Worm (Caenorhabditis elegans) whole organism, late embryonic: ENCODE measurements around the gene arid-1.

Experiments
- F13H6.1 ChIP-seq: sonication (generic microtip); optimal IDR thresholded peaks from 2 replicates; lab custom pipeline; 2016; ENCODE audit warnings: missing genetic modification characterization, missing compliant biosample characterization
- K02D7.2 ChIP-seq: sonication (generic microtip); optimal IDR thresholded peaks from 2 replicates; lab custom pipeline; 2017; ENCODE audit warnings: mild to moderate bottlenecking, missing genetic modification characterization, missing compliant biosample characterization
- Y22D7AL.16 ChIP-seq: sonication (generic microtip); optimal IDR thresholded peaks from 2 replicates; lab custom pipeline; 2016; ENCODE audit warnings: missing genetic modification characterization, missing compliant biosample characterization
- ahr-1 ChIP-seq: sonication (generic microtip); optimal IDR thresholded peaks from 2 replicates; lab custom pipeline; 2016; ENCODE audit warnings: missing genetic modification characterization, missing compliant biosample characterization
- ama-1 ChIP-seq: fragments of 150-350 bp; optimal IDR thresholded peaks from 2 replicates; lab custom pipeline; 2014
- ceh-2 ChIP-seq: sonication (generic microtip); optimal IDR thresholded peaks from 2 replicates; lab custom pipeline; 2016; ENCODE audit warnings: missing genotype, missing genetic modification characterization, missing compliant biosample characterization
- ceh-31 ChIP-seq: sonication (generic microtip); optimal IDR thresholded peaks from 2 replicates; lab custom pipeline; 2016; ENCODE audit warnings: missing genetic modification characterization, missing compliant biosample characterization
- ceh-34 ChIP-seq: sonication (generic microtip); optimal IDR thresholded peaks from 2 replicates; lab custom pipeline; 2016; ENCODE audit warnings: mild to moderate bottlenecking, missing genetic modification characterization, missing compliant biosample characterization
- ceh-48 ChIP-seq: sonication (generic microtip); optimal IDR thresholded peaks from 2 replicates; lab custom pipeline; 2016; ENCODE audit warnings: missing genetic modification characterization, inconsistent platforms, missing compliant biosample characterization
- ceh-6 ChIP-seq: fragments of 200-800 bp; sonication (Bioruptor generic); optimal IDR thresholded peaks from 2 replicates; lab custom pipeline; 2018; ENCODE audit warnings: mild to moderate bottlenecking, missing genetic modification characterization, missing compliant biosample characterization
- che-1 ChIP-seq: sonication (generic microtip); optimal IDR thresholded peaks from 2 replicates; lab custom pipeline; 2016; ENCODE audit warnings: mild to moderate bottlenecking, missing genetic modification characterization, missing compliant biosample characterization
- dve-1 ChIP-seq: sonication (generic microtip); optimal IDR thresholded peaks from 2 replicates; lab custom pipeline; 2017; ENCODE audit warnings: antibody characterized with exemption, mild to moderate bottlenecking, missing genetic modification characterization, missing compliant biosample characterization
- ets-4 ChIP-seq: sonication (generic microtip); optimal IDR thresholded peaks from 2 replicates; lab custom pipeline; 2016; ENCODE audit warnings: missing genetic modification characterization, missing compliant biosample characterization
- gmeb-2 ChIP-seq: sonication (generic microtip); optimal IDR thresholded peaks from 2 replicates; lab custom pipeline; 2016; ENCODE audit warnings: missing genetic modification characterization, inconsistent platforms, missing compliant biosample characterization
- hlh-15 ChIP-seq: sonication (generic microtip); optimal IDR thresholded peaks from 2 replicates; lab custom pipeline; 2016; ENCODE audit warnings: missing genetic modification characterization, missing compliant biosample characterization
- hlh-6 ChIP-seq: sonication (generic microtip); optimal IDR thresholded peaks from 2 replicates; lab custom pipeline; 2016; ENCODE audit warnings: missing genotype, missing genetic modification characterization, missing compliant biosample characterization
- mec-3 ChIP-seq: sonication (generic microtip); optimal IDR thresholded peaks from 2 replicates; lab custom pipeline; 2016; ENCODE audit warnings: borderline replicate concordance, missing genetic modification characterization, missing compliant biosample characterization
- nfya-1 ChIP-seq: sonication (generic microtip); optimal IDR thresholded peaks from 2 replicates; lab custom pipeline; 2017; ENCODE audit warnings: missing genetic modification characterization, mild to moderate bottlenecking, missing compliant biosample characterization, antibody characterized with exemption, moderate library complexity
- nhr-232 ChIP-seq: sonication (generic microtip); optimal IDR thresholded peaks from 2 replicates; lab custom pipeline; 2016; ENCODE audit warnings: missing genetic modification characterization, missing compliant biosample characterization
- pha-2 ChIP-seq: sonication (generic microtip); optimal IDR thresholded peaks from 2 replicates; lab custom pipeline; 2017; ENCODE audit warnings: mild to moderate bottlenecking, missing genetic modification characterization, missing compliant biosample characterization
- pqm-1 ChIP-seq: sonication (generic microtip); optimal IDR thresholded peaks from 2 replicates; lab custom pipeline; 2016; ENCODE audit warnings: missing genetic modification characterization, missing compliant biosample characterization
- rnt-1 ChIP-seq: sonication (generic microtip); optimal IDR thresholded peaks from 2 replicates; lab custom pipeline; 2016; ENCODE audit warnings: missing genetic modification characterization, missing compliant biosample characterization
- sdc-2 ChIP-seq: sonication (generic microtip); optimal IDR thresholded peaks from 2 replicates; lab custom pipeline; 2016; ENCODE audit warnings: missing genotype, missing genetic modification characterization, missing compliant biosample characterization
- sox-4 ChIP-seq: sonication (generic microtip); optimal IDR thresholded peaks from 2 replicates; lab custom pipeline; 2017; ENCODE audit warnings: mild to moderate bottlenecking, missing genetic modification characterization, inconsistent platforms, missing compliant biosample characterization
- tbx-7 ChIP-seq: sonication (generic microtip); optimal IDR thresholded peaks from 2 replicates; lab custom pipeline; 2016; ENCODE audit warnings: missing genotype, missing genetic modification characterization, missing compliant biosample characterization
- ttx-3 ChIP-seq: sonication (generic microtip); optimal IDR thresholded peaks from 2 replicates; lab custom pipeline; 2016; ENCODE audit warnings: missing genetic modification reagents, missing genetic modification characterization, missing compliant biosample characterization
- unc-42 ChIP-seq: sonication (generic microtip); optimal IDR thresholded peaks from 2 replicates; lab custom pipeline; 2016; ENCODE audit warnings: missing genotype, missing genetic modification characterization, missing compliant biosample characterization
- unc-55 ChIP-seq: sonication (generic microtip); optimal IDR thresholded peaks from 2 replicates; lab custom pipeline; 2017; ENCODE audit warnings: missing biosample characterization, missing genetic modification reagents, missing genetic modification characterization
- zip-5 ChIP-seq: sonication (generic microtip); optimal IDR thresholded peaks from 2 replicates; lab custom pipeline; 2016; ENCODE audit warnings: missing genetic modification characterization, missing compliant biosample characterization
- ztf-16 ChIP-seq: sonication (generic microtip); optimal IDR thresholded peaks from 2 replicates; lab custom pipeline; 2017; ENCODE audit warnings: missing genetic modification characterization, missing compliant biosample characterization

Gene arid-1

DNA sequence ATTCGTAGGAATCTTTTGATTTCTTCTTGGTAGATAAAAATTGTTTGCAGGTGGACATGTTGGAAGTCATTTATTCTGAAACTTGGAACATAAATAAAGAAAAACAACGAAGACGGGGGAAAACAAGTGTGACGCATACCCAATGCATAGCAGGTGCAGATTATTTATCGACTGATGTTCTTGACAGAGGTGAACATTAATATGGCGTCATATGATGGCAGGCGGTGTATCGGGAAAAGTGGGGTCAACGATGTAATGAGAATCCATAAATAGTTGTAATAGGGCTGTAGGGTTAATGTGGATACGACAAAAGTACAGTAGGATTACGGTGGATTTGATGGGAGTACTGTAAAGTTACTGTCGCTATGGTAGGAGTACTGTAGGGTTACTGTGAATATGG lies 54.3 kb downstream of the arid-1 start, which contains the start of gene txt-2:
Gene txt-2, minus strand, starts transcription at position 214 of the 400 bp plus-strand sequence.
- TF ChIP-seq hlh-6 (tag; lab: Kevin White, UChicago) (peak; percentile 1), K02D7.2 (tag; lab: Kevin White, UChicago) (no peak)

DNA sequence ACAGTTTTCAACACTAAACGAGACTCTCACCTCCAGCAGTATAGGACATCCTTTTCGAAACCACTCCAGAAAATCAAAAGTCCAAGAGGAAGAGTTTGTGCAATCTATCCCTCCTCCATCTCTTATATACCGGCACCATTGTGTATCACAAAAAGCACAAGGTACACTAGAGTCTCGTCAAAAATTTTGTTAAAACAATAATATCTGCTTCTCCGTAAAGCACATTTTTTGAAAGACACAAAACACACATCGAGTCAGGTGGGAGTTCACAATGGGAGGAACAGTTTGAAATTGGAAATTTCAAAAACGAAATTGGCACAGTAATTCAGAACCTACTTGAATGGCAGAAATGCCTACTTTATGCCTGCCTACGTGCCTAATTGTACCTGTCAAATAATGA lies 56.6 kb downstream of the arid-1 start, which contains the start of gene R02C2.7:
Gene R02C2.7, minus strand, starts transcription at position 101 of the 400 bp plus-strand sequence.
- TF ChIP-seq ceh-6 (GFP tag; lab: Kevin White, UChicago) (no peak), hlh-15 (tag; lab: Kevin White, UChicago) (no peak), nfya-1 (tag; lab: Kevin White, UChicago) (no peak), tbx-7 (tag; lab: Kevin White, UChicago) (no peak), K02D7.2 (tag; lab: Kevin White, UChicago) (no peak), nhr-232 (tag; lab: Kevin White, UChicago) (no peak), unc-55 (GFP tag; lab: Kevin White, UChicago) (no peak), ets-4 (tag; lab: Kevin White, UChicago) (no peak)

DNA sequence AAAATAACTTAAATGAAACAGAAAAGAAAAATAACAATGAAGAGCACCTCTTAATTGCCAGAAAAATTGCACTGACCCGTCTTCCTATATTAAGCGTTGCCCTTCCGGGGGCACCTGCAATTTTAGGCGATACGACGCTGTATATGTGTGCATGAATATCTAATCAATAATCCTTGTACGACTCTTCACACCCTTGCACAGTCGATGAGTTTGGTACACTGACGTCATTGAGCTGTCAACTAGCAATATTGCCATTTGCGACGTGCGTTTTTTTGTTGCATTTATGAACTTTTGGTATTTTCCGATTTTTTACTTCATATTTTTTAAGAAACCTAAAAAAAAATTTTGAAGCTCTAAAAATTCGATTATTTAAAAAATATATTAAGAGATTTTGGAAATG lies 60.1 kb downstream of the arid-1 start, which contains the start of gene kin-34:
Gene kin-34, minus strand, starts transcription at position 101 of the 400 bp plus-strand sequence.
- TF ChIP-seq ttx-3, result no peak
- no peak for TF ChIP-seq sdc-2 (tag; lab: Kevin White, UChicago)
- no peak for TF ChIP-seq Y22D7AL.16 (tag; lab: Kevin White, UChicago)
- TF ChIP-seq ceh-48, result no peak
- no peak for TF ChIP-seq ztf-16 (tag; lab: Kevin White, UChicago)
- no peak for TF ChIP-seq pqm-1
- no peak for TF ChIP-seq mec-3 (tag; lab: Kevin White, UChicago)
- TF ChIP-seq ceh-34, result no peak
- no peak for TF ChIP-seq zip-5 (tag; lab: Kevin White, UChicago)
- TF ChIP-seq dve-1 (tag; lab: Kevin White, UChicago), result no peak
- no peak for TF ChIP-seq hlh-15 (tag; lab: Kevin White, UChicago)
- TF ChIP-seq ahr-1, result no peak
- no peak for TF ChIP-seq ceh-31
- TF ChIP-seq rnt-1 (tag; lab: Kevin White, UChicago), result no peak
- no peak for TF ChIP-seq ceh-2
- no peak for TF ChIP-seq pha-2 (tag; lab: Kevin White, UChicago)
- no peak for TF ChIP-seq gmeb-2 (tag; lab: Kevin White, UChicago)

DNA sequence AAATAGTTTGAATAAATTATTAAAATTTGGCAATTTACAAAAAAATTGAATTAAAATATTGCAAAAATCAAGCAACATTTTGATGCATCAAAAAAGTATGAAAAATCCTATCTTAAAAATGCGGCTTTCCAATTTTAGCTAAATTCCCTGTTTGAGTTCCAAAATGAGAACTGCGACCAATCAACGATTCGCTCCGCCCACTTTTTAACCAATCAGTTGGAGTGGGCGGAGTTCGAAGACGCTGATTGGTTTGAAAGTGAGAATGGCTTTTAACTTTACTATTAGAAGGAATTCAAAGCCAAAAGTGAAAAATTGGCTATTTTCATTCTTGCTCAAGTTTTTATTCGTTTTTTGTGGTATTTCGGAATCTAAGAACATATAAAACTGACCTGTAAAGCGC lies 61.6 kb downstream of the arid-1 start:
- TF ChIP-seq ztf-16 (tag; lab: Kevin White, UChicago) (no peak), Y22D7AL.16 (tag; lab: Kevin White, UChicago) (no peak), nfya-1 (tag; lab: Kevin White, UChicago) (peak; percentile 92), ceh-34 (no peak)

DNA sequence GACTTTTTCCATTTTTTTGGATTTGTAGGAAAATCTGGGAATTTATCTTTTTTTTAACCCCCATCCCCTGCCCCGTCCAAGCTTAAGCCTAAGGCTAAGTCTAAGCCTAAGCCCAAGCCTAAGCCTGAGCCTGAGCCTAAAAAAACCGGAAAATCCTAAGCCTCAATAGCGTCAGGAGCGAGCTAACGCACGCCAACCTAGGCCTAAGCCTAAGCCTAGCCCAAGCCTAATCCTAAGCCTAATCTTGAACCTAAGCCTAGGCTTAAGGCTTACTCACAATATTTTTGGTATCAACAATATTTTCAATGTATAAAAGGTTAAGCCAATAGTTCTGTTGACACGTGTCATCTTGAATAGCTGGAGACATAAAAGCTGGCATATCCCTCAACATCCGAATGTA lies 62.7 kb downstream of the arid-1 start:
- TF ChIP-seq hlh-15 (tag; lab: Kevin White, UChicago) (no peak), sox-4 (tag; lab: Kevin White, UChicago) (no peak), F13H6.1 (tag; lab: Kevin White, UChicago) (no peak), dve-1 (tag; lab: Kevin White, UChicago) (peak; percentile 65), unc-42 (tag; lab: Kevin White, UChicago) (no peak), mec-3 (tag; lab: Kevin White, UChicago) (no peak), che-1 (tag; lab: Kevin White, UChicago) (no peak), ama-1 (lab: Kevin White, UChicago) (no peak)
